Worm (Caenorhabditis elegans) whole organism, L4 larva: ENCODE results near the gene K10H10.6.

Experiments
- F26F4.8 ChIP-seq: fragments of 200-800 bp; sonication (Bioruptor generic); conservative IDR thresholded peaks from 2 replicates; pipeline ENCODE4 v1.3.6; 2022; ENCODE audit warnings: missing genetic modification characterization, missing compliant biosample characterization
- F37D6.2 ChIP-seq: sonication (generic microtip); optimal IDR thresholded peaks from 2 replicates; lab custom pipeline; 2016; ENCODE audit warnings: mild to moderate bottlenecking, missing genetic modification characterization, missing compliant biosample characterization
- R02D3.7 ChIP-seq: fragments of 150-350 bp; sonication (generic microtip); optimal IDR thresholded peaks from 3 replicates; lab custom pipeline; 2014; ENCODE audit warnings: missing biosample characterization, missing genetic modification characterization
- T26A8.4 ChIP-seq: fragments of 200-800 bp; sonication (Bioruptor generic); IDR thresholded peaks from 2 replicates; pipeline ENCODE4 v1.3.6; 2022; ENCODE audit warnings: missing genetic modification characterization, missing compliant biosample characterization
- aha-1 ChIP-seq: fragments of 150-350 bp; peaks from one replicate; lab custom pipeline; 2014; ENCODE audit warnings: missing biosample characterization, missing genetic modification characterization
- aly-2 ChIP-seq: sonication (generic microtip); optimal IDR thresholded peaks from 2 replicates; lab custom pipeline; 2018; ENCODE audit warnings: missing biosample characterization, missing genetic modification characterization
- attf-4 ChIP-seq: sonication (generic microtip); optimal IDR thresholded peaks from 3 replicates; lab custom pipeline; 2017; ENCODE audit warnings: missing biosample characterization, missing genetic modification characterization
- ceh-20 ChIP-seq: fragments of 200-800 bp; sonication (Bioruptor generic); IDR thresholded peaks from 2 replicates; pipeline ENCODE4 v1.3.6; 2022; ENCODE audit warnings: missing genetic modification reagents, missing genetic modification characterization, missing compliant biosample characterization
- ceh-28 ChIP-seq: fragments of 150-350 bp; optimal IDR thresholded peaks from 2 replicates; lab custom pipeline; 2014; ENCODE audit warnings: missing biosample characterization, missing genetic modification reagents, missing genetic modification characterization
- ceh-82 ChIP-seq: sonication (generic microtip); optimal IDR thresholded peaks from 2 replicates; lab custom pipeline; 2017; ENCODE audit warnings: missing biosample characterization, missing genetic modification characterization
- ctbp-1 ChIP-seq: fragments of 200-800 bp; sonication (Bioruptor generic); IDR thresholded peaks from 2 replicates; pipeline ENCODE4 v1.3.6; 2022; ENCODE audit warnings: missing genetic modification reagents, missing genetic modification characterization, missing compliant biosample characterization
- daf-16 ChIP-seq, 3 experiments: sonication (generic microtip); optimal IDR thresholded peaks; 2 replicates each; lab custom pipeline; 2016 to 2017; ENCODE audit warnings: missing genetic modification characterization in 3 of 3, missing genetic modification reagents in 3 of 3, mild to moderate bottlenecking in 2 of 3, missing compliant biosample characterization in 2 of 3, missing biosample characterization in 1 of 3, moderate library complexity in 1 of 3
- daf-19 ChIP-seq: fragments of 200-800 bp; sonication (Bioruptor generic); conservative IDR thresholded peaks from 2 replicates; pipeline ENCODE4 v1.3.6; 2022; ENCODE audit warnings: missing genetic modification characterization, missing compliant biosample characterization
- daf-8 ChIP-seq: fragments of 200-800 bp; sonication (Bioruptor generic); IDR thresholded peaks from 2 replicates; pipeline ENCODE4 v1.3.6; 2022; ENCODE audit warnings: missing genetic modification characterization, missing compliant biosample characterization
- dmd-8 ChIP-seq: fragments of 200-800 bp; sonication (Bioruptor generic); IDR thresholded peaks from 2 replicates; pipeline ENCODE4 v1.3.6; 2022; ENCODE audit warnings: missing genetic modification characterization, missing compliant biosample characterization
- dmd-9 ChIP-seq: fragments of 200-800 bp; sonication (Bioruptor generic); IDR thresholded peaks from 2 replicates; pipeline ENCODE4 v1.3.6; 2022; ENCODE audit warnings: missing genetic modification reagents, missing genetic modification characterization, missing compliant biosample characterization
- dve-1 ChIP-seq: sonication (generic microtip); optimal IDR thresholded peaks from 2 replicates; lab custom pipeline; 2017; ENCODE audit warnings: antibody characterized with exemption, mild to moderate bottlenecking, missing genetic modification characterization, missing compliant biosample characterization; ENCODE audit not compliant: insufficient read depth
- egl-27 ChIP-seq: sonication (generic microtip); optimal IDR thresholded peaks from 3 replicates; lab custom pipeline; 2017; ENCODE audit warnings: missing biosample characterization, missing genetic modification reagents, missing genetic modification characterization
- fkh-10 ChIP-seq: fragments of 150-350 bp; optimal IDR thresholded peaks from 2 replicates; lab custom pipeline; 2014; ENCODE audit warnings: missing biosample characterization, missing genetic modification reagents, missing genetic modification characterization
- hlh-11 ChIP-seq: fragments of 200-800 bp; sonication (Bioruptor generic); optimal IDR thresholded peaks from 2 replicates; lab custom pipeline; 2018; ENCODE audit warnings: mild to moderate bottlenecking, missing genetic modification characterization, missing compliant biosample characterization
- hlh-30 ChIP-seq: sonication (generic microtip); optimal IDR thresholded peaks from 2 replicates; lab custom pipeline; 2017; ENCODE audit warnings: antibody characterized with exemption, mild to moderate bottlenecking, missing genetic modification characterization, missing compliant biosample characterization; ENCODE audit not compliant: insufficient read depth
- jun-1 ChIP-seq: fragments of 150-350 bp; optimal IDR thresholded peaks from 2 replicates; lab custom pipeline; 2014; ENCODE audit warnings: missing biosample characterization, missing genetic modification reagents, missing genetic modification characterization
- lin-1 ChIP-seq: fragments of 200-800 bp; sonication (Bioruptor generic); IDR thresholded peaks from 2 replicates; pipeline ENCODE4 v1.3.6; 2022; ENCODE audit warnings: missing genetic modification reagents, missing genetic modification characterization, missing compliant biosample characterization
- lin-13 ChIP-seq: fragments of 150-350 bp; optimal IDR thresholded peaks from 2 replicates; lab custom pipeline; 2014; ENCODE audit warnings: missing biosample characterization, missing genetic modification reagents, missing genetic modification characterization
- lin-38 ChIP-seq: fragments of 200-800 bp; sonication (Bioruptor generic); IDR thresholded peaks from 2 replicates; pipeline ENCODE4 v1.3.6; 2022; ENCODE audit warnings: missing genetic modification reagents, missing genetic modification characterization, missing compliant biosample characterization
- mdl-1 ChIP-seq, 2 experiments: fragments of 150-350 bp in 1 of 2; sonication (generic microtip) in 1 of 2; optimal IDR thresholded peaks; 2 replicates each; lab custom pipeline; 2014 to 2017; ENCODE audit warnings: missing biosample characterization in 2 of 2, missing genetic modification characterization in 2 of 2
- mep-1 ChIP-seq: fragments of 150-350 bp; sonication (generic microtip); optimal IDR thresholded peaks from 3 replicates; lab custom pipeline; 2014; ENCODE audit warnings: missing biosample characterization, missing genetic modification characterization
- nhr-10 ChIP-seq: fragments of 150-350 bp; optimal IDR thresholded peaks from 2 replicates; lab custom pipeline; 2014; ENCODE audit warnings: missing biosample characterization, missing genetic modification characterization
- nhr-11 ChIP-seq: fragments of 150-350 bp; optimal IDR thresholded peaks from 2 replicates; lab custom pipeline; 2014; ENCODE audit warnings: missing biosample characterization, missing genetic modification characterization
- nhr-41 ChIP-seq: fragments of 200-800 bp; sonication (Bioruptor generic); IDR thresholded peaks from 2 replicates; pipeline ENCODE4 v1.3.6; 2022; ENCODE audit warnings: missing genetic modification reagents, missing genetic modification characterization, missing compliant biosample characterization
- nhr-48 ChIP-seq: sonication (generic microtip); optimal IDR thresholded peaks from 2 replicates; lab custom pipeline; 2016; ENCODE audit warnings: mild to moderate bottlenecking, missing genetic modification characterization, missing compliant biosample characterization
- nhr-77 ChIP-seq: fragments of 150-350 bp; optimal IDR thresholded peaks from 2 replicates; lab custom pipeline; 2014; ENCODE audit warnings: missing biosample characterization, missing genetic modification characterization
- pqm-1 ChIP-seq: sonication (generic microtip); optimal IDR thresholded peaks from 2 replicates; lab custom pipeline; 2017; ENCODE audit warnings: missing biosample characterization, missing genetic modification characterization
- sdz-12 ChIP-seq: fragments of 200-800 bp; sonication (Bioruptor generic); optimal IDR thresholded peaks from 2 replicates; lab custom pipeline; 2018; ENCODE audit warnings: mild to moderate bottlenecking, missing genetic modification characterization, missing compliant biosample characterization
- unc-62 ChIP-seq, 3 experiments: fragments of 150-350 bp in 1 of 3; sonication (generic microtip); optimal IDR thresholded peaks in 2 of 3; peaks in 1 of 3; 1 replicate in 1 of 3; 2 replicates in 2 of 3; lab custom pipeline; 2014 to 2017; ENCODE audit warnings: missing biosample characterization in 3 of 3, missing genetic modification characterization in 3 of 3, missing genetic modification reagents in 3 of 3, missing genotype in 1 of 3
- zag-1 ChIP-seq: fragments of 150-350 bp; optimal IDR thresholded peaks from 2 replicates; lab custom pipeline; 2014; ENCODE audit warnings: missing biosample characterization, missing genetic modification characterization
- zfp-3 ChIP-seq: fragments of 200-800 bp; sonication (Bioruptor generic); conservative IDR thresholded peaks from 2 replicates; pipeline ENCODE4 v1.3.6; 2022; ENCODE audit warnings: missing genetic modification reagents, missing genetic modification characterization, missing compliant biosample characterization
- ztf-7 ChIP-seq: fragments of 150-350 bp; optimal IDR thresholded peaks from 2 replicates; lab custom pipeline; 2014; ENCODE audit warnings: missing biosample characterization, missing genetic modification characterization

Gene K10H10.6

ce11 chrII:14501447-14501846, 1.6 kb upstream of the K10H10.6 start, which contains the start of gene K10H10.5:
Gene K10H10.5, plus strand, starts transcription at chrII:14501747.
- TF ChIP-seq ztf-7 (tag; lab: Kevin White, UChicago) (no peak), unc-62 (GFP tag; optimal IDR thresholded peaks at IDR 0.05 in 1 of 2; lab: Kevin White, UChicago) (no peak), unc-62 (tag; optimal IDR thresholded peaks at IDR 0.05; lab: Kevin White, UChicago) (no peak), lin-13 (GFP tag; lab: Kevin White, UChicago) (no peak), nhr-11 (tag; lab: Kevin White, UChicago) (no peak), zfp-3 (GFP tag; lab: Robert Waterston, UW) (no peak), sdz-12 (GFP tag; lab: Kevin White, UChicago) (no peak), zag-1 (tag; lab: Kevin White, UChicago) (no peak), dmd-8 (GFP tag; lab: Robert Waterston, UW) (no peak), ceh-28 (tag; lab: Kevin White, UChicago) (no peak), hlh-30 (tag; lab: Kevin White, UChicago) (no peak), attf-4 (no peak), aly-2 (tag; lab: Kevin White, UChicago) (no peak)
- TF ChIP-seq, all 104 proteins: peak for 0

- no peak for TF ChIP-seq aly-2 (tag; lab: Kevin White, UChicago)
- no peak for TF ChIP-seq hlh-30 (tag; lab: Kevin White, UChicago)
- TF ChIP-seq ceh-82 (tag; lab: Kevin White, UChicago): no peak
- TF ChIP-seq daf-19 (GFP tag; lab: Robert Waterston, UW): no peak
- TF ChIP-seq egl-27: no peak
- TF ChIP-seq nhr-41 (GFP tag; lab: Robert Waterston, UW): no peak
- TF ChIP-seq F26F4.8 (GFP tag; lab: Robert Waterston, UW): no peak
- no peak for TF ChIP-seq ceh-20 (GFP tag; lab: Robert Waterston, UW)
- TF ChIP-seq lin-1 (GFP tag; lab: Robert Waterston, UW): no peak
- TF ChIP-seq mep-1: no peak
Measured at ce11 chrII:14506245-14506644, 3.1 kb downstream of the K10H10.6 start, which contains the start of gene K10H10.12. Gene K10H10.12, minus strand, starts transcription at chrII:14506345.

ce11 chrII:14507563-14507962, 4.5 kb downstream of the K10H10.6 start, which contains the start of the genes K10H10.7 and K10H10.10:
Gene K10H10.7, minus strand, starts transcription at chrII:14507663.
Gene K10H10.10, plus strand, starts transcription at chrII:14507766.
- no peak for TF ChIP-seq nhr-10 (tag; lab: Kevin White, UChicago)
- TF ChIP-seq nhr-11 (tag; lab: Kevin White, UChicago): no peak
- TF ChIP-seq jun-1: no peak
- no peak for TF ChIP-seq unc-62 (GFP tag; optimal IDR thresholded peaks at IDR 0.05 in 1 of 2; lab: Kevin White, UChicago)
- TF ChIP-seq unc-62 (tag; optimal IDR thresholded peaks at IDR 0.05; lab: Kevin White, UChicago): no peak
- TF ChIP-seq T26A8.4: no peak
- TF ChIP-seq egl-27: no peak
- TF ChIP-seq mdl-1 (tag; optimal IDR thresholded peaks at IDR 0.05; lab: Kevin White, UChicago): no peak
- no peak for TF ChIP-seq F26F4.8 (GFP tag; lab: Robert Waterston, UW)

- peak; percentile 15 for TF ChIP-seq dve-1 (tag; lab: Kevin White, UChicago)
- no peak for TF ChIP-seq nhr-48
- TF ChIP-seq pqm-1 (tag; lab: Kevin White, UChicago): peak; percentile 62
- no peak for TF ChIP-seq lin-38
Measured at ce11 chrII:14510162-14510561, 7.1 kb downstream of the K10H10.6 start.

- TF ChIP-seq nhr-77 (tag; lab: Kevin White, UChicago): no peak
- TF ChIP-seq ztf-7 (tag; lab: Kevin White, UChicago): no peak
- no peak for TF ChIP-seq nhr-10 (tag; lab: Kevin White, UChicago)
- no peak for TF ChIP-seq aha-1 (tag; lab: Kevin White, UChicago)
Measured at ce11 chrII:14511189-14511588, 8.1 kb downstream of the K10H10.6 start, which contains the start of gene K10H10.13. Gene K10H10.13, minus strand, starts transcription at chrII:14511289.

- TF ChIP-seq ctbp-1 (GFP tag; lab: Robert Waterston, UW) (no peak), dmd-9 (GFP tag; lab: Robert Waterston, UW) (no peak), T26A8.4 (no peak), daf-16 (GFP tag; optimal IDR thresholded peaks at IDR 0.05; lab: Kevin White, UChicago) (no peak), daf-16 (tag; optimal IDR thresholded peaks at IDR 0.05; lab: Kevin White, UChicago) (no peak), fkh-10 (no peak), F37D6.2 (tag; lab: Kevin White, UChicago) (no peak), aha-1 (tag; lab: Kevin White, UChicago) (no peak), F26F4.8 (GFP tag; lab: Robert Waterston, UW) (no peak), ceh-28 (tag; lab: Kevin White, UChicago) (no peak), hlh-11 (tag; lab: Kevin White, UChicago) (no peak), daf-8 (GFP tag; lab: Robert Waterston, UW) (no peak), R02D3.7 (tag; lab: Kevin White, UChicago) (no peak), nhr-77 (tag; lab: Kevin White, UChicago) (no peak)
Measured at ce11 chrII:14515017-14515416, 11.9 kb downstream of the K10H10.6 start, which contains the start of gene K10H10.9. Gene K10H10.9, minus strand, starts transcription at chrII:14515117.
